Worm (Caenorhabditis elegans) whole organism, L2 larva: ENCODE measurements around the gene F21C10.19.

ENCODE experiments used
- C34F6.9 ChIP-seq: fragments of 150-350 bp; optimal IDR thresholded peaks from 2 replicates; lab custom pipeline; 2014; ENCODE audit warnings: missing biosample characterization, missing genetic modification characterization
- F13H6.1 ChIP-seq: sonication (generic microtip); optimal IDR thresholded peaks from 2 replicates; lab custom pipeline; 2016; ENCODE audit warnings: missing genetic modification characterization, missing compliant biosample characterization
- R02D3.7 ChIP-seq: fragments of 150-350 bp; optimal IDR thresholded peaks from 2 replicates; lab custom pipeline; 2014; ENCODE audit warnings: missing biosample characterization, missing genetic modification characterization
- Y55F3AM.14 ChIP-seq: fragments of 200-800 bp; sonication (Bioruptor generic); optimal IDR thresholded peaks from 2 replicates; lab custom pipeline; 2018; ENCODE audit warnings: mild to moderate bottlenecking, missing genetic modification characterization, missing compliant biosample characterization
- alr-1 ChIP-seq: fragments of 150-350 bp; optimal IDR thresholded peaks from 2 replicates; lab custom pipeline; 2014; ENCODE audit warnings: missing biosample characterization, missing genetic modification characterization
- aly-2 ChIP-seq: fragments of 150-350 bp; optimal IDR thresholded peaks from 2 replicates; lab custom pipeline; 2014; ENCODE audit warnings: missing biosample characterization, missing genetic modification characterization
- ceh-82 ChIP-seq: fragments of 150-350 bp; optimal IDR thresholded peaks from 2 replicates; lab custom pipeline; 2014; ENCODE audit warnings: missing biosample characterization, missing genetic modification characterization
- crh-2 ChIP-seq: sonication (generic microtip); optimal IDR thresholded peaks from 2 replicates; lab custom pipeline; 2017; ENCODE audit warnings: missing biosample characterization, missing genetic modification characterization
- dmd-4 ChIP-seq: sonication (generic microtip); optimal IDR thresholded peaks from 2 replicates; lab custom pipeline; 2017; ENCODE audit warnings: missing biosample characterization, missing genetic modification characterization
- elt-1 ChIP-seq: fragments of 150-350 bp; optimal IDR thresholded peaks from 2 replicates; lab custom pipeline; 2014; ENCODE audit warnings: missing biosample characterization, missing genetic modification characterization
- fos-1 ChIP-seq: fragments of 150-350 bp; optimal IDR thresholded peaks from 2 replicates; lab custom pipeline; 2014; ENCODE audit warnings: missing biosample characterization, missing genetic modification characterization
- gmeb-1 ChIP-seq: fragments of 150-350 bp; optimal IDR thresholded peaks from 2 replicates; lab custom pipeline; 2014; ENCODE audit warnings: missing biosample characterization, missing genetic modification characterization
- lin-11 ChIP-seq: fragments of 150-350 bp; sonication (generic microtip); optimal IDR thresholded peaks from 2 replicates; lab custom pipeline; 2014; ENCODE audit warnings: missing biosample characterization, missing genetic modification characterization, inconsistent platforms, mixed read lengths
- lin-13 ChIP-seq: fragments of 150-350 bp; optimal IDR thresholded peaks from 2 replicates; lab custom pipeline; 2014; ENCODE audit warnings: missing biosample characterization, missing genetic modification reagents, missing genetic modification characterization
- lin-39 ChIP-seq: fragments of 150-350 bp; optimal IDR thresholded peaks from 2 replicates; lab custom pipeline; 2014; ENCODE audit warnings: missing biosample characterization, missing genetic modification reagents, missing genetic modification characterization
- lsy-2 ChIP-seq, 2 experiments: fragments of 150-350 bp in 1 of 2; sonication (generic microtip) in 1 of 2; optimal IDR thresholded peaks; 2 replicates each; lab custom pipeline; 2014 to 2017; ENCODE audit warnings: missing biosample characterization in 2 of 2, missing genetic modification characterization in 2 of 2
- mab-5 ChIP-seq: fragments of 150-350 bp; optimal IDR thresholded peaks from 2 replicates; lab custom pipeline; 2014; ENCODE audit warnings: missing biosample characterization, missing genetic modification characterization
- mdl-1 ChIP-seq, 2 experiments: fragments of 150-350 bp in 1 of 2; sonication (generic microtip) in 1 of 2; optimal IDR thresholded peaks; 2 replicates each; lab custom pipeline; 2017; ENCODE audit warnings: missing biosample characterization in 2 of 2, missing genetic modification characterization in 2 of 2
- nhr-10 ChIP-seq: sonication (generic microtip); optimal IDR thresholded peaks from 2 replicates; lab custom pipeline; 2017; ENCODE audit warnings: missing biosample characterization, missing genetic modification characterization
- nhr-11 ChIP-seq: fragments of 150-350 bp; optimal IDR thresholded peaks from 2 replicates; lab custom pipeline; 2014; ENCODE audit warnings: missing biosample characterization, missing genetic modification characterization
- nhr-129 ChIP-seq: fragments of 150-350 bp; optimal IDR thresholded peaks from 2 replicates; lab custom pipeline; 2014; ENCODE audit warnings: missing biosample characterization, missing genetic modification characterization
- nhr-21 ChIP-seq: fragments of 150-350 bp; optimal IDR thresholded peaks from 2 replicates; lab custom pipeline; 2014; ENCODE audit warnings: missing biosample characterization, missing genetic modification characterization
- nhr-23 ChIP-seq: fragments of 150-350 bp; optimal IDR thresholded peaks from 2 replicates; lab custom pipeline; 2014; ENCODE audit warnings: missing biosample characterization, missing genetic modification reagents, missing genetic modification characterization
- nhr-237 ChIP-seq: fragments of 150-350 bp; optimal IDR thresholded peaks from 2 replicates; lab custom pipeline; 2014; ENCODE audit warnings: missing biosample characterization, missing genetic modification characterization
- nhr-6 ChIP-seq: fragments of 150-350 bp; optimal IDR thresholded peaks from 2 replicates; lab custom pipeline; 2014; ENCODE audit warnings: missing biosample characterization, missing genetic modification characterization
- peb-1 ChIP-seq: fragments of 150-350 bp; optimal IDR thresholded peaks from 2 replicates; lab custom pipeline; 2014; ENCODE audit warnings: missing biosample characterization, missing genetic modification characterization
- sem-4 ChIP-seq: fragments of 150-350 bp; optimal IDR thresholded peaks from 2 replicates; lab custom pipeline; 2014; ENCODE audit warnings: missing biosample characterization, missing genetic modification reagents, missing genetic modification characterization
- skn-1 ChIP-seq: sonication (generic microtip); optimal IDR thresholded peaks from 2 replicates; lab custom pipeline; 2017; ENCODE audit warnings: missing biosample characterization, missing genetic modification characterization
- sma-9 ChIP-seq, 2 experiments: fragments of 150-350 bp in 1 of 2; sonication (generic microtip) in 1 of 2; optimal IDR thresholded peaks; 2 replicates each; lab custom pipeline; 2014 to 2016; ENCODE audit warnings: missing genetic modification characterization in 2 of 2, mild to moderate bottlenecking in 1 of 2, missing biosample characterization in 1 of 2, missing compliant biosample characterization in 1 of 2, missing genetic modification reagents in 1 of 2, moderate library complexity in 1 of 2
- unc-39 ChIP-seq: fragments of 150-350 bp; optimal IDR thresholded peaks from 2 replicates; lab custom pipeline; 2014; ENCODE audit warnings: missing biosample characterization, missing genetic modification characterization
- unc-62 ChIP-seq: fragments of 150-350 bp; optimal IDR thresholded peaks from 2 replicates; lab custom pipeline; 2014; ENCODE audit warnings: missing biosample characterization, missing genetic modification reagents, missing genetic modification characterization

The F21C10.19 gene

ce11 chrV:9109281-9109680 is 21.6 kb upstream of the F21C10.19 start, which contains the start of gene pqn-31:
Gene pqn-31 (plus strand): TSS chrV:9109581.
- TF ChIP-seq nhr-21 (tag; lab: Kevin White, UChicago): no peak
- no peak for TF ChIP-seq F13H6.1 (tag; lab: Kevin White, UChicago)
- TF ChIP-seq skn-1 (tag; lab: Kevin White, UChicago): no peak
- no peak for TF ChIP-seq lin-13 (GFP tag; lab: Kevin White, UChicago)

ce11 chrV:9111957-9112356 is 18.9 kb upstream of the F21C10.19 start:
- TF ChIP-seq nhr-10 (tag; lab: Kevin White, UChicago) (no peak), sma-9 (GFP tag; optimal IDR thresholded peaks at IDR 0.05; lab: Kevin White, UChicago) (peak; percentile 25), sma-9 (tag; optimal IDR thresholded peaks at IDR 0.05; lab: Kevin White, UChicago) (no peak), Y55F3AM.14 (GFP tag; lab: Kevin White, UChicago) (no peak), dmd-4 (tag; lab: Kevin White, UChicago) (no peak), nhr-23 (tag; lab: Kevin White, UChicago) (no peak), gmeb-1 (tag; lab: Kevin White, UChicago) (no peak), lin-11 (tag; lab: Kevin White, UChicago) (no peak), R02D3.7 (tag; lab: Kevin White, UChicago) (no peak), ceh-82 (tag; lab: Kevin White, UChicago) (no peak), skn-1 (tag; lab: Kevin White, UChicago) (no peak), mdl-1 (tag; optimal IDR thresholded peaks at IDR 0.05; lab: Kevin White, UChicago) (no peak), nhr-21 (tag; lab: Kevin White, UChicago) (no peak), mab-5 (tag; lab: Kevin White, UChicago) (no peak), aly-2 (tag; lab: Kevin White, UChicago) (no peak), lin-39 (no peak), nhr-11 (tag; lab: Kevin White, UChicago) (no peak), nhr-129 (peak; percentile 46)

- TF ChIP-seq R02D3.7 (tag; lab: Kevin White, UChicago) (no peak), lsy-2 (tag; optimal IDR thresholded peaks at IDR 0.05; lab: Kevin White, UChicago) (no peak), nhr-237 (tag; lab: Kevin White, UChicago) (no peak), nhr-21 (tag; lab: Kevin White, UChicago) (no peak), elt-1 (tag; lab: Kevin White, UChicago) (no peak), nhr-23 (tag; lab: Kevin White, UChicago) (no peak), C34F6.9 (tag; lab: Kevin White, UChicago) (no peak), alr-1 (tag; lab: Kevin White, UChicago) (no peak)
- TF ChIP-seq, all 48 proteins: peak for 0
Measured at ce11 chrV:9112467-9112866, 18.4 kb upstream of the F21C10.19 start, which contains the start of gene F21C10.7. Gene F21C10.7 (plus strand): TSS chrV:9112767.

DNA sequence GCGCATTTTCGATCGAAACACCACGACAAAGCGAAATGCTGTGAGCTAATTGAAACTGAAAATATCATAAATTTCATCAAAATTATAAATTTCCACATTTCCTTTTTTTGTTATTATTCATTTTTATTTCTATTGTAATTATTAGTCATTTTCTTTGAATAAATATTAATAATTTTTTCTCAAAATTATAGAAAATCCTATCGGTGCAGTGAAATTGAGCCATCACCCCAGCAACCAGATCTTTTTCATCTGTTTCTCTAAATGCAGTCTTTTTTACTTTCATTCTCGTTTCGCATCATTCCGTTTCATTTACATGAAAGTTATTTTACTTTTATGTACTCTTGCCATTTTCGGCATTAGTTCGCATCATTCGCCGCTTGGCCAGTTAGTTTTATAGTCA is 8.9 kb upstream of the F21C10.19 start, which contains the start of gene F21C10.13:
Gene F21C10.13, plus strand, starts transcription at position 301 of the 400 bp plus-strand sequence.
- no peak for TF ChIP-seq nhr-6
- no peak for TF ChIP-seq unc-62 (GFP tag; lab: Kevin White, UChicago)
- no peak for TF ChIP-seq nhr-129
- TF ChIP-seq peb-1 (tag; lab: Kevin White, UChicago): no peak
- no peak for TF ChIP-seq alr-1 (tag; lab: Kevin White, UChicago)
- TF ChIP-seq fos-1 (tag; lab: Kevin White, UChicago): no peak
- TF ChIP-seq lin-13 (GFP tag; lab: Kevin White, UChicago): no peak
- TF ChIP-seq unc-39: no peak
- TF ChIP-seq gmeb-1 (tag; lab: Kevin White, UChicago): no peak
- no peak for TF ChIP-seq lsy-2 (tag; optimal IDR thresholded peaks at IDR 0.05; lab: Kevin White, UChicago)
- TF ChIP-seq elt-1 (tag; lab: Kevin White, UChicago): no peak
- no peak for TF ChIP-seq crh-2 (tag; lab: Kevin White, UChicago)
- TF ChIP-seq lin-11 (tag; lab: Kevin White, UChicago): no peak
- TF ChIP-seq, all 48 proteins: peak for 0

- no peak for TF ChIP-seq unc-39
- TF ChIP-seq nhr-11 (tag; lab: Kevin White, UChicago): no peak
- no peak for TF ChIP-seq sem-4 (tag; lab: Kevin White, UChicago)
- TF ChIP-seq nhr-23 (tag; lab: Kevin White, UChicago): no peak
- TF ChIP-seq aly-2 (tag; lab: Kevin White, UChicago): no peak
- TF ChIP-seq, all 48 proteins: peak for 0
Measured at ce11 chrV:9123186-9123585, 7.7 kb upstream of the F21C10.19 start, which contains the start of gene F21C10.11. Gene F21C10.11 (plus strand): TSS chrV:9123486.
